Worm (Caenorhabditis elegans) whole organism, L1 larva: ENCODE results near the gene cpg-9.

ENCODE experiments used
- C04F5.9 ChIP-seq: sonication (generic microtip); optimal IDR thresholded peaks from 2 replicates; lab custom pipeline; 2016; ENCODE audit warnings: missing genetic modification characterization, missing compliant biosample characterization
- C16A3.4 ChIP-seq: fragments of 150-350 bp; optimal IDR thresholded peaks from 2 replicates; lab custom pipeline; 2014; ENCODE audit warnings: missing biosample characterization, missing genetic modification characterization
- C34B4.2 ChIP-seq: sonication (generic microtip); optimal IDR thresholded peaks from 2 replicates; lab custom pipeline; 2017; ENCODE audit warnings: mild to moderate bottlenecking, missing genetic modification characterization, missing compliant biosample characterization
- F16B12.6 ChIP-seq: fragments of 150-350 bp; optimal IDR thresholded peaks from 2 replicates; lab custom pipeline; 2014; ENCODE audit warnings: missing biosample characterization, missing genetic modification characterization
- Y116A8C.19 ChIP-seq: sonication (generic microtip); optimal IDR thresholded peaks from 2 replicates; lab custom pipeline; 2016; ENCODE audit warnings: missing compliant biosample characterization, missing genetic modification characterization, borderline replicate concordance
- aha-1 ChIP-seq: fragments of 150-350 bp; optimal IDR thresholded peaks from 2 replicates; lab custom pipeline; 2014; ENCODE audit warnings: missing biosample characterization, missing genetic modification characterization
- aly-2 ChIP-seq: fragments of 150-350 bp; optimal IDR thresholded peaks from 2 replicates; lab custom pipeline; 2014; ENCODE audit warnings: missing biosample characterization, missing genetic modification characterization
- ceh-63 ChIP-seq: fragments of 200-800 bp; sonication (Bioruptor generic); optimal IDR thresholded peaks from 2 replicates; lab custom pipeline; 2018; ENCODE audit warnings: mild to moderate bottlenecking, missing genetic modification characterization, missing compliant biosample characterization
- ceh-8 ChIP-seq: fragments of 200-800 bp; sonication (Bioruptor generic); optimal IDR thresholded peaks from 2 replicates; lab custom pipeline; 2018; ENCODE audit warnings: mild to moderate bottlenecking, missing genetic modification characterization, moderate library complexity, missing compliant biosample characterization
- ceh-82 ChIP-seq, 3 experiments: fragments of 150-350 bp in 1 of 3; sonication (generic microtip) in 2 of 3; optimal IDR thresholded peaks; 2 replicates each; lab custom pipeline; 2014 to 2017; ENCODE audit warnings: missing biosample characterization in 3 of 3, missing genetic modification characterization in 3 of 3
- ceh-90 ChIP-seq: sonication (generic microtip); optimal IDR thresholded peaks from 2 replicates; lab custom pipeline; 2016; ENCODE audit warnings: missing genetic modification characterization, missing compliant biosample characterization
- dpl-1 ChIP-seq, 3 experiments: fragments of 150-350 bp in 2 of 3; sonication (generic microtip) in 1 of 3; optimal IDR thresholded peaks; 2 replicates each; lab custom pipeline; 2014 to 2017; ENCODE audit warnings: missing biosample characterization in 3 of 3, missing genetic modification characterization in 3 of 3, missing genetic modification reagents in 3 of 3
- dsc-1 ChIP-seq: sonication (generic microtip); optimal IDR thresholded peaks from 2 replicates; lab custom pipeline; 2016; ENCODE audit warnings: mild to moderate bottlenecking, missing genetic modification characterization, missing compliant biosample characterization
- efl-3 ChIP-seq: fragments of 200-800 bp; sonication (Bioruptor generic); optimal IDR thresholded peaks from 2 replicates; lab custom pipeline; 2018; ENCODE audit warnings: mild to moderate bottlenecking, missing genetic modification characterization, missing compliant biosample characterization
- egl-13 ChIP-seq: sonication (generic microtip); optimal IDR thresholded peaks from 2 replicates; lab custom pipeline; 2016; ENCODE audit warnings: missing genotype, missing genetic modification reagents, missing genetic modification characterization, missing compliant biosample characterization
- elt-2 ChIP-seq: sonication (generic microtip); optimal IDR thresholded peaks from 2 replicates; lab custom pipeline; 2016; ENCODE audit warnings: missing genetic modification characterization, mild to moderate bottlenecking, inconsistent platforms, missing compliant biosample characterization, missing genetic modification reagents
- ets-5 ChIP-seq: fragments of 200-800 bp; sonication (Bioruptor generic); IDR thresholded peaks from 2 replicates; pipeline ENCODE4 v1.3.6; 2022; ENCODE audit warnings: missing genetic modification characterization, missing compliant biosample characterization
- fkh-10 ChIP-seq: sonication (generic microtip); optimal IDR thresholded peaks from 2 replicates; lab custom pipeline; 2017; ENCODE audit warnings: missing biosample characterization, missing genetic modification reagents, missing genetic modification characterization
- fkh-4 ChIP-seq: sonication (generic microtip); optimal IDR thresholded peaks from 2 replicates; lab custom pipeline; 2016; ENCODE audit warnings: missing compliant biosample characterization, missing genetic modification characterization, borderline replicate concordance
- fkh-8 ChIP-seq: sonication (generic microtip); optimal IDR thresholded peaks from 2 replicates; lab custom pipeline; 2016; ENCODE audit warnings: mild to moderate bottlenecking, missing genetic modification characterization, missing compliant biosample characterization
- grh-1 ChIP-seq: fragments of 200-800 bp; sonication (Bioruptor generic); IDR thresholded peaks from 2 replicates; pipeline ENCODE4 v1.3.6; 2022; ENCODE audit warnings: missing genetic modification reagents, missing genetic modification characterization, missing compliant biosample characterization
- hlh-17 ChIP-seq: fragments of 200-800 bp; sonication (Bioruptor generic); optimal IDR thresholded peaks from 2 replicates; lab custom pipeline; 2018; ENCODE audit warnings: missing genetic modification characterization, mild to moderate bottlenecking, missing compliant biosample characterization, moderate library complexity, borderline replicate concordance
- hlh-4 ChIP-seq: sonication (generic microtip); optimal IDR thresholded peaks from 2 replicates; lab custom pipeline; 2016; ENCODE audit warnings: mild to moderate bottlenecking, missing genetic modification characterization, missing compliant biosample characterization
- irx-1 ChIP-seq: sonication (generic microtip); optimal IDR thresholded peaks from 2 replicates; lab custom pipeline; 2016; ENCODE audit warnings: missing genetic modification characterization, missing compliant biosample characterization
- isw-1 ChIP-seq: fragments of 200-800 bp; sonication (Bioruptor generic); IDR thresholded peaks from 2 replicates; pipeline ENCODE4 v1.3.6; 2022; ENCODE audit warnings: missing genetic modification characterization, missing compliant biosample characterization
- jun-1 ChIP-seq: fragments of 150-350 bp; optimal IDR thresholded peaks from 2 replicates; lab custom pipeline; 2014; ENCODE audit warnings: missing biosample characterization, missing genetic modification reagents, missing genetic modification characterization
- lin-13 ChIP-seq: fragments of 150-350 bp; optimal IDR thresholded peaks from 2 replicates; lab custom pipeline; 2014; ENCODE audit warnings: missing biosample characterization, missing genetic modification reagents, missing genetic modification characterization
- lin-14 ChIP-seq: fragments of 200-800 bp; sonication (Bioruptor generic); optimal IDR thresholded peaks from 2 replicates; lab custom pipeline; 2018; ENCODE audit warnings: mild to moderate bottlenecking, missing genetic modification characterization, moderate library complexity, missing compliant biosample characterization
- lin-15B ChIP-seq: fragments of 150-350 bp; sonication (generic microtip); optimal IDR thresholded peaks from 3 replicates; lab custom pipeline; 2014; ENCODE audit warnings: missing biosample characterization, missing genetic modification characterization
- lin-35 ChIP-seq, 2 experiments: fragments of 150-350 bp; optimal IDR thresholded peaks; 2 replicates each; lab custom pipeline; 2014; ENCODE audit warnings: missing biosample characterization in 2 of 2, missing genetic modification characterization in 2 of 2, missing genetic modification reagents in 2 of 2
- lir-3 ChIP-seq: sonication (generic microtip); optimal IDR thresholded peaks from 2 replicates; lab custom pipeline; 2016; ENCODE audit warnings: mild to moderate bottlenecking, missing genetic modification characterization, moderate library complexity, missing compliant biosample characterization; ENCODE audit not compliant: poor library complexity
- nhr-19 ChIP-seq: fragments of 200-800 bp; sonication (Bioruptor generic); conservative IDR thresholded peaks from 2 replicates; pipeline ENCODE4 v1.3.6; 2022; ENCODE audit warnings: missing genetic modification characterization, missing compliant biosample characterization
- nhr-20 ChIP-seq: sonication (generic microtip); optimal IDR thresholded peaks from 2 replicates; lab custom pipeline; 2016; ENCODE audit warnings: mild to moderate bottlenecking, missing genetic modification characterization, missing compliant biosample characterization
- nhr-237 ChIP-seq: fragments of 150-350 bp; optimal IDR thresholded peaks from 2 replicates; lab custom pipeline; 2014; ENCODE audit warnings: missing biosample characterization, missing genetic modification characterization
- nhr-47 ChIP-seq: sonication (generic microtip); optimal IDR thresholded peaks from 2 replicates; lab custom pipeline; 2016; ENCODE audit warnings: mild to moderate bottlenecking, missing genetic modification characterization, moderate library complexity, missing compliant biosample characterization
- nhr-71 ChIP-seq: sonication (generic microtip); optimal IDR thresholded peaks from 2 replicates; lab custom pipeline; 2016; ENCODE audit warnings: mild to moderate bottlenecking, missing genetic modification characterization, moderate library complexity, missing compliant biosample characterization
- nhr-76 ChIP-seq: sonication (generic microtip); optimal IDR thresholded peaks from 2 replicates; lab custom pipeline; 2017; ENCODE audit warnings: missing biosample characterization, missing genetic modification characterization
- nhr-77 ChIP-seq: fragments of 150-350 bp; optimal IDR thresholded peaks from 2 replicates; lab custom pipeline; 2014; ENCODE audit warnings: missing biosample characterization, missing genetic modification characterization
- nhr-85 ChIP-seq: sonication (generic microtip); peaks from one replicate; lab custom pipeline; 2016; ENCODE audit warnings: missing genetic modification characterization, inconsistent platforms, missing compliant biosample characterization
- nhr-90 ChIP-seq: sonication (generic microtip); optimal IDR thresholded peaks from 2 replicates; lab custom pipeline; 2016; ENCODE audit warnings: mild to moderate bottlenecking, missing genetic modification characterization, missing compliant biosample characterization; ENCODE audit not compliant: poor library complexity
- pax-3 ChIP-seq: fragments of 200-800 bp; sonication (Bioruptor generic); optimal IDR thresholded peaks from 2 replicates; lab custom pipeline; 2018; ENCODE audit warnings: mild to moderate bottlenecking, missing genetic modification characterization, moderate library complexity, missing compliant biosample characterization
- skn-1 ChIP-seq: fragments of 150-350 bp; optimal IDR thresholded peaks from 2 replicates; lab custom pipeline; 2014; ENCODE audit warnings: missing biosample characterization, missing genetic modification characterization
- sox-4 ChIP-seq: sonication (generic microtip); optimal IDR thresholded peaks from 2 replicates; lab custom pipeline; 2016; ENCODE audit warnings: missing genetic modification characterization, missing compliant biosample characterization
- sup-37 ChIP-seq: fragments of 200-800 bp; sonication (Bioruptor generic); optimal IDR thresholded peaks from 2 replicates; lab custom pipeline; 2018; ENCODE audit warnings: mild to moderate bottlenecking, missing genetic modification characterization, missing compliant biosample characterization
- swsn-7 ChIP-seq: sonication (generic microtip); optimal IDR thresholded peaks from 2 replicates; lab custom pipeline; 2016; ENCODE audit warnings: missing genetic modification characterization, missing compliant biosample characterization
- unc-98 ChIP-seq: fragments of 200-800 bp; sonication (Bioruptor generic); IDR thresholded peaks from 2 replicates; pipeline ENCODE4 v1.3.6; 2022; ENCODE audit warnings: missing genetic modification characterization, missing compliant biosample characterization
- xbp-1 ChIP-seq: sonication (generic microtip); optimal IDR thresholded peaks from 2 replicates; lab custom pipeline; 2016; ENCODE audit warnings: missing genetic modification characterization, missing compliant biosample characterization
- ztf-11 ChIP-seq, 2 experiments: sonication (generic microtip); optimal IDR thresholded peaks; 2 replicates each; lab custom pipeline; 2016 to 2017; ENCODE audit warnings: missing genetic modification characterization in 2 of 2, missing biosample characterization in 1 of 2, missing compliant biosample characterization in 1 of 2
- ztf-4 ChIP-seq: fragments of 150-350 bp; optimal IDR thresholded peaks from 2 replicates; lab custom pipeline; 2014; ENCODE audit warnings: missing biosample characterization, missing genetic modification characterization

cpg-9 gene

ce11 chrIV:3050054-3050990 is 19.7 kb downstream of the cpg-9 start, which contains the start of gene eel-1:
TSS of gene eel-1 (minus strand) at chrIV:3050104.
- TF ChIP-seq lir-3 (tag; lab: Kevin White, UChicago) (peak; percentile 96), lin-14 (GFP tag; lab: Kevin White, UChicago) (peak; percentile 94), nhr-47 (tag; lab: Kevin White, UChicago) (peak; percentile 98), ceh-8 (GFP tag; lab: Kevin White, UChicago) (peak; percentile 91), nhr-76 (peak; percentile 25), dpl-1 (GFP tag; optimal IDR thresholded peaks at IDR 0.05; lab: Kevin White, UChicago) (peak; percentile 91 to 93 (median 91)), fkh-4 (tag; lab: Kevin White, UChicago) (peak; percentile 87), isw-1 (peak; percentile 98), dsc-1 (peak; percentile 98), ceh-90 (peak; percentile 67), sox-4 (peak; percentile 94), skn-1 (tag; lab: Kevin White, UChicago) (peak; percentile 81), Y116A8C.19 (tag; lab: Kevin White, UChicago) (peak; percentile 78), egl-13 (tag; lab: Kevin White, UChicago) (peak; percentile 94), ztf-11 (tag; optimal IDR thresholded peaks at IDR 0.05; lab: Kevin White, UChicago) (peak in 1 of 2 experiments; percentile 99), ztf-4 (tag; lab: Kevin White, UChicago) (peak; percentile 83), nhr-77 (tag; lab: Kevin White, UChicago) (peak; percentile 80), efl-3 (GFP tag; lab: Kevin White, UChicago) (peak; percentile 40), nhr-20 (tag; lab: Kevin White, UChicago) (peak; percentile 96), nhr-19 (GFP tag; lab: Robert Waterston, UW) (peak; percentile 98), nhr-85 (peak; percentile 95), grh-1 (GFP tag; lab: Robert Waterston, UW) (peak; percentile 95), nhr-71 (tag; lab: Kevin White, UChicago) (peak; percentile 97), fkh-8 (peak; percentile 92), lin-35 (GFP tag; optimal IDR thresholded peaks at IDR 0.05; lab: Kevin White, UChicago) (peak; percentile 95), swsn-7 (tag; lab: Kevin White, UChicago) (peak; percentile 96), lin-13 (GFP tag; lab: Kevin White, UChicago) (peak; percentile 89), C04F5.9 (tag; lab: Kevin White, UChicago) (peak; percentile 84), sup-37 (GFP tag; lab: Kevin White, UChicago) (peak; percentile 67), nhr-90 (tag; lab: Kevin White, UChicago) (peak; percentile 98), ets-5 (GFP tag; lab: Robert Waterston, UW) (peak; percentile 91; the same call in 1 of the 2 replicates), fkh-10 (GFP tag; lab: Kevin White, UChicago) (peak; percentile 86), hlh-17 (GFP tag; lab: Kevin White, UChicago) (peak; percentile 63), C16A3.4 (tag; lab: Kevin White, UChicago) (peak; percentile 76), F16B12.6 (peak; percentile 50), lin-15B (tag; lab: Kevin White, UChicago) (peak; percentile 73), elt-2 (tag; lab: Kevin White, UChicago) (peak; percentile 77), unc-98 (GFP tag; lab: Robert Waterston, UW) (peak; percentile 99), C34B4.2 (tag; lab: Kevin White, UChicago) (peak; percentile 62), pax-3 (tag; lab: Kevin White, UChicago) (peak; percentile 94), ceh-82 (tag; optimal IDR thresholded peaks at IDR 0.05; lab: Kevin White, UChicago) (peak; percentile 89 to 95 (median 93)), aha-1 (tag; lab: Kevin White, UChicago) (peak; percentile 62), xbp-1 (tag; lab: Kevin White, UChicago) (peak; percentile 97), hlh-4 (peak; percentile 88), ceh-63 (GFP tag; lab: Kevin White, UChicago) (peak; percentile 86), irx-1 (peak; percentile 77), jun-1 (tag; lab: Kevin White, UChicago) (peak; percentile 92), aly-2 (peak; percentile 82), nhr-237 (peak; percentile 54)
